Worm (Caenorhabditis elegans) whole organism, L1 larva: ENCODE results near the gene prx-2.

Source experiments
- nhr-90 ChIP-seq: sonication (generic microtip); optimal IDR thresholded peaks from 2 replicates; lab custom pipeline; 2016; ENCODE audit warnings: mild to moderate bottlenecking, missing genetic modification characterization, missing compliant biosample characterization; ENCODE audit not compliant: poor library complexity
- pax-3 ChIP-seq: fragments of 200-800 bp; sonication (Bioruptor generic); optimal IDR thresholded peaks from 2 replicates; lab custom pipeline; 2018; ENCODE audit warnings: mild to moderate bottlenecking, missing genetic modification characterization, moderate library complexity, missing compliant biosample characterization

The prx-2 gene

DNA sequence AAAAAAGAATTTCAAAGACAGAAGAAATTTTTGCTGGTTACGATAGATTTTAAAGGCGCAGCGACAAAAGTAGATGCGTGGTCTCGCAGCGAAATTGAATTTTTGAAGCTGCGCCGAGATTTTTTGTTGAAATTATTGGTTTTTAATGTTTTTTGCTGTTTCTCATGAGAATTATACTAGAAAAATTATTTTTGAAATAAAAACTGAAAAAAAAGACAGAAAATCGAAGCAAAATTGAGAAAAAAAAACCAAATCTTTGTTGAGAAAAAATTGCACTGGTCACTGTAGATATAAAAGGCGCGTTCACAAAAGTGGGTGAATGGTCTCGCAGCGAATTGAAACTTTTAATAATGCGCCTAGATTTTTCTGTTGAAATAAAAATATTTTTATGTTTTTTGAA, 51.7 kb downstream of the prx-2 start:
- TF ChIP-seq nhr-90 (tag; lab: Kevin White, UChicago) (no peak), pax-3 (tag; lab: Kevin White, UChicago) (no peak)
